Worm (Caenorhabditis elegans) whole organism, mixed stage, embryonic: ENCODE results near the gene srd-44.
A peak's percentile ranks its signal among the peaks of the same experiment; 100 is the strongest.

Source experiments
- M03D4.4 ChIP-seq: sonication (generic microtip); optimal IDR thresholded peaks from 2 replicates; lab custom pipeline; 2017; ENCODE audit warnings: mild to moderate bottlenecking, missing genetic modification characterization, missing compliant biosample characterization
- bed-3 ChIP-seq: fragments of 200-800 bp; sonication (Bioruptor generic); optimal IDR thresholded peaks from 3 replicates; lab custom pipeline; 2018; ENCODE audit warnings: mild to moderate bottlenecking, missing genetic modification characterization, moderate library complexity, missing compliant biosample characterization
- blmp-1 ChIP-seq: fragments of 150-350 bp; optimal IDR thresholded peaks from 2 replicates; lab custom pipeline; 2014; ENCODE audit warnings: missing biosample characterization, missing genetic modification characterization
- ceh-39 ChIP-seq: fragments of 150-350 bp; optimal IDR thresholded peaks from 2 replicates; lab custom pipeline; 2014; ENCODE audit warnings: missing biosample characterization, missing genetic modification characterization
- ceh-43 ChIP-seq: fragments of 200-800 bp; sonication (Bioruptor generic); optimal IDR thresholded peaks from 2 replicates; lab custom pipeline; 2018; ENCODE audit warnings: mild to moderate bottlenecking, missing genetic modification characterization, moderate library complexity, missing compliant biosample characterization
- ceh-83 ChIP-seq: fragments of 200-800 bp; sonication (Bioruptor generic); optimal IDR thresholded peaks from 2 replicates; lab custom pipeline; 2018; ENCODE audit warnings: mild to moderate bottlenecking, missing genetic modification characterization, missing compliant biosample characterization
- ces-1 ChIP-seq: fragments of 150-350 bp; optimal IDR thresholded peaks from 2 replicates; lab custom pipeline; 2014; ENCODE audit warnings: missing biosample characterization, missing genetic modification reagents, missing genetic modification characterization
- cnd-1 ChIP-seq: fragments of 200-800 bp; sonication (Bioruptor generic); optimal IDR thresholded peaks from 2 replicates; lab custom pipeline; 2018; ENCODE audit warnings: mild to moderate bottlenecking, missing genetic modification characterization, missing compliant biosample characterization
- drap-1 ChIP-seq: fragments of 200-800 bp; sonication (Bioruptor generic); optimal IDR thresholded peaks from 3 replicates; lab custom pipeline; 2018; ENCODE audit warnings: mild to moderate bottlenecking, missing genetic modification characterization, missing compliant biosample characterization
- elt-1 ChIP-seq: sonication (generic microtip); optimal IDR thresholded peaks from 2 replicates; lab custom pipeline; 2017; ENCODE audit warnings: missing genetic modification characterization, mild to moderate bottlenecking, missing compliant biosample characterization, antibody characterized with exemption, moderate library complexity, borderline replicate concordance; ENCODE audit not compliant: insufficient read depth
- elt-3 ChIP-seq: fragments of 150-350 bp; optimal IDR thresholded peaks from 2 replicates; lab custom pipeline; 2014; ENCODE audit warnings: missing biosample characterization, missing genetic modification characterization
- flh-1 ChIP-seq: fragments of 200-800 bp; sonication (Bioruptor generic); optimal IDR thresholded peaks from 2 replicates; lab custom pipeline; 2018; ENCODE audit warnings: mild to moderate bottlenecking, missing genetic modification characterization, moderate library complexity, missing compliant biosample characterization
- ham-2 ChIP-seq: fragments of 200-800 bp; sonication (Bioruptor generic); optimal IDR thresholded peaks from 2 replicates; lab custom pipeline; 2018; ENCODE audit warnings: mild to moderate bottlenecking, missing genetic modification characterization, missing compliant biosample characterization
- hlh-1 ChIP-seq: fragments of 150-350 bp; optimal IDR thresholded peaks from 2 replicates; lab custom pipeline; 2014; ENCODE audit warnings: missing biosample characterization, missing genetic modification reagents, missing genetic modification characterization
- lin-13 ChIP-seq: fragments of 150-350 bp; optimal IDR thresholded peaks from 2 replicates; lab custom pipeline; 2014; ENCODE audit warnings: missing biosample characterization, missing genetic modification characterization
- lin-32 ChIP-seq: fragments of 200-800 bp; sonication (Bioruptor generic); optimal IDR thresholded peaks from 2 replicates; lab custom pipeline; 2018; ENCODE audit warnings: mild to moderate bottlenecking, missing genetic modification characterization, missing compliant biosample characterization
- lsy-2 ChIP-seq: fragments of 150-350 bp; optimal IDR thresholded peaks from 2 replicates; lab custom pipeline; 2014; ENCODE audit warnings: missing biosample characterization, missing genetic modification characterization
- mab-5 ChIP-seq: fragments of 150-350 bp; optimal IDR thresholded peaks from 2 replicates; lab custom pipeline; 2014; ENCODE audit warnings: missing biosample characterization, missing genetic modification characterization
- mep-1 ChIP-seq: fragments of 150-350 bp; optimal IDR thresholded peaks from 2 replicates; lab custom pipeline; 2017; ENCODE audit warnings: missing biosample characterization, missing genetic modification reagents, missing genetic modification characterization, inconsistent platforms
- mls-2 ChIP-seq: sonication (generic microtip); optimal IDR thresholded peaks from 2 replicates; lab custom pipeline; 2016; ENCODE audit warnings: mild to moderate bottlenecking, missing genetic modification characterization, moderate library complexity, missing compliant biosample characterization
- nhr-12 ChIP-seq: fragments of 150-350 bp; optimal IDR thresholded peaks from 2 replicates; lab custom pipeline; 2014; ENCODE audit warnings: missing biosample characterization, missing genetic modification characterization
- nhr-2 ChIP-seq: fragments of 150-350 bp; optimal IDR thresholded peaks from 2 replicates; lab custom pipeline; 2014; ENCODE audit warnings: missing biosample characterization, missing genetic modification characterization
- nhr-237 ChIP-seq: fragments of 150-350 bp; optimal IDR thresholded peaks from 2 replicates; lab custom pipeline; 2014; ENCODE audit warnings: missing biosample characterization, missing genetic modification characterization
- nhr-28 ChIP-seq: fragments of 150-350 bp; optimal IDR thresholded peaks from 2 replicates; lab custom pipeline; 2014; ENCODE audit warnings: missing biosample characterization, missing genetic modification characterization
- nhr-76 ChIP-seq: sonication (generic microtip); optimal IDR thresholded peaks from 2 replicates; lab custom pipeline; 2017; ENCODE audit warnings: missing biosample characterization, missing genetic modification characterization
- pha-4 ChIP-seq: fragments of 150-350 bp; optimal IDR thresholded peaks from 2 replicates; lab custom pipeline; 2018; ENCODE audit warnings: missing biosample characterization, missing genetic modification reagents, missing genetic modification characterization
- sem-2 ChIP-seq: fragments of 200-800 bp; sonication (Bioruptor generic); optimal IDR thresholded peaks from 2 replicates; lab custom pipeline; 2018; ENCODE audit warnings: mild to moderate bottlenecking, missing genetic modification characterization, missing compliant biosample characterization
- snpc-4 ChIP-seq: fragments of 150-350 bp; optimal IDR thresholded peaks from 2 replicates; lab custom pipeline; 2014; ENCODE audit warnings: missing biosample characterization, missing genetic modification characterization
- sptf-1 ChIP-seq: sonication (generic microtip); optimal IDR thresholded peaks from 2 replicates; lab custom pipeline; 2017; ENCODE audit warnings: mild to moderate bottlenecking, missing genetic modification characterization, moderate library complexity, missing compliant biosample characterization
- tbx-8 ChIP-seq: fragments of 200-800 bp; sonication (Bioruptor generic); optimal IDR thresholded peaks from 2 replicates; lab custom pipeline; 2018; ENCODE audit warnings: mild to moderate bottlenecking, missing genetic modification characterization, moderate library complexity, missing compliant biosample characterization
- unc-120 ChIP-seq: sonication (generic microtip); optimal IDR thresholded peaks from 2 replicates; lab custom pipeline; 2017; ENCODE audit warnings: missing genetic modification characterization, missing compliant biosample characterization; ENCODE audit not compliant: poor library complexity, severe bottlenecking
- unc-39 ChIP-seq: fragments of 150-350 bp; optimal IDR thresholded peaks from 2 replicates; lab custom pipeline; 2014; ENCODE audit warnings: missing biosample characterization, missing genetic modification characterization
- unc-62 ChIP-seq: fragments of 150-350 bp; optimal IDR thresholded peaks from 2 replicates; lab custom pipeline; 2014; ENCODE audit warnings: missing biosample characterization, missing genetic modification reagents, missing genetic modification characterization
- zip-8 ChIP-seq: fragments of 150-350 bp; optimal IDR thresholded peaks from 2 replicates; lab custom pipeline; 2014; ENCODE audit warnings: missing biosample characterization, missing genetic modification characterization
- ztf-11 ChIP-seq: fragments of 150-350 bp; optimal IDR thresholded peaks from 2 replicates; lab custom pipeline; 2014; ENCODE audit warnings: missing biosample characterization, missing genetic modification characterization

srd-44 gene

ce11 chrX:12365388-12365787 lies 27.1 kb downstream of the srd-44 start, which contains the start of gene F19H6.4:
F19H6.4 (plus strand) TSS chrX:12365688.
- TF ChIP-seq mls-2 (tag; lab: Kevin White, UChicago) (no peak), tbx-8 (GFP tag; lab: Kevin White, UChicago) (no peak), unc-39 (tag; lab: Kevin White, UChicago) (no peak), ceh-43 (GFP tag; lab: Kevin White, UChicago) (no peak), lin-13 (tag; lab: Kevin White, UChicago) (no peak), lsy-2 (tag; lab: Kevin White, UChicago) (no peak), ces-1 (GFP tag; lab: Kevin White, UChicago) (no peak), flh-1 (GFP tag; lab: Kevin White, UChicago) (no peak), ceh-39 (tag; lab: Kevin White, UChicago) (no peak), nhr-2 (tag; lab: Kevin White, UChicago) (no peak), elt-3 (tag; lab: Kevin White, UChicago) (no peak), zip-8 (tag; lab: Kevin White, UChicago) (no peak), nhr-12 (tag; lab: Kevin White, UChicago) (no peak), unc-120 (tag; lab: Kevin White, UChicago) (no peak), pha-4 (tag; lab: Kevin White, UChicago) (no peak), ham-2 (no peak), unc-62 (no peak), ztf-11 (tag; lab: Kevin White, UChicago) (no peak), mep-1 (tag; lab: Kevin White, UChicago) (no peak), drap-1 (GFP tag; lab: Kevin White, UChicago) (no peak)

- TF ChIP-seq flh-1 (GFP tag; lab: Kevin White, UChicago) (no peak), unc-39 (tag; lab: Kevin White, UChicago) (no peak), drap-1 (GFP tag; lab: Kevin White, UChicago) (peak; percentile 80), blmp-1 (tag; lab: Kevin White, UChicago) (no peak), hlh-1 (tag; lab: Kevin White, UChicago) (peak; percentile 26), mls-2 (tag; lab: Kevin White, UChicago) (peak; percentile 72), nhr-2 (tag; lab: Kevin White, UChicago) (no peak), elt-3 (tag; lab: Kevin White, UChicago) (no peak), nhr-28 (tag; lab: Kevin White, UChicago) (no peak), mab-5 (tag; lab: Kevin White, UChicago) (no peak), ztf-11 (tag; lab: Kevin White, UChicago) (no peak), lin-13 (tag; lab: Kevin White, UChicago) (no peak), elt-1 (no peak), ham-2 (peak; percentile 51), unc-120 (tag; lab: Kevin White, UChicago) (peak; percentile 41), mep-1 (tag; lab: Kevin White, UChicago) (peak; percentile 11), ceh-83 (GFP tag; lab: Kevin White, UChicago) (peak; percentile 84), ces-1 (GFP tag; lab: Kevin White, UChicago) (peak; percentile 2), nhr-12 (tag; lab: Kevin White, UChicago) (no peak), ceh-39 (tag; lab: Kevin White, UChicago) (no peak), snpc-4 (tag; lab: Kevin White, UChicago) (no peak), M03D4.4 (tag; lab: Kevin White, UChicago) (peak; percentile 74), ceh-43 (GFP tag; lab: Kevin White, UChicago) (peak; percentile 44), pha-4 (tag; lab: Kevin White, UChicago) (no peak), tbx-8 (GFP tag; lab: Kevin White, UChicago) (peak; percentile 36), sptf-1 (tag; lab: Kevin White, UChicago) (peak; percentile 72), nhr-76 (tag; lab: Kevin White, UChicago) (no peak), unc-62 (no peak), lin-32 (GFP tag; lab: Kevin White, UChicago) (peak; percentile 49), nhr-237 (no peak), bed-3 (GFP tag; lab: Kevin White, UChicago) (peak; percentile 59), sem-2 (GFP tag; lab: Kevin White, UChicago) (peak; percentile 64), zip-8 (tag; lab: Kevin White, UChicago) (no peak), cnd-1 (tag; lab: Kevin White, UChicago) (peak; percentile 74), lsy-2 (tag; lab: Kevin White, UChicago) (no peak)
These were observed 29.3 kb downstream of the srd-44 start for ce11 chrX:12367498-12367897.
